Worm (Caenorhabditis elegans): Measurements from ENCODE around the gene srt-31.

DNA sequence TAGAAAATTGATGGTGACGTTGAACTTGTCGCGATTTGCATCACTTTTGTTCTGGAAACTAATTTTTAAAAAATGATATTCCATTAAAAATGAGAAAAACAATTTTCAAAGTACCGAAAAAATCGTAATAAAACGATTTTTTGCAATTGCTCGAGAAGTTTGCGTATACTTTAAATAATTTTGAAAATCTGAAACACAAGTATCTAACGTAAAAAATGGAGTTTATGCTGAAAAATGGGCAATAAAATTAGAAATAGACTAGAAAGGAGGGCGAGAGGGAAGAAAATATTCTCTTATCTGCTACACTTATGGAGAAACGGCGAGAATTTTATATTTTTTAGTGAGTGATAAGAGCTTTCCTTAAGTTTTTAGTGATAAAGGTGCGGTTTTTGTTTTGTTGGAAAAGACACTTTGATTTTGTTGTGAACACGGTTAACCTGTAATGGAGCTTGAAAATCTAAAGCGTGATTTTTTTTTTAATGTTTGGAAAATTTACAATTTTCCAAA, 10.7 kb downstream of the srt-31 start, which contains the start of gene nhr-130:
- TF ChIP-seq flt-1 (GFP tag; IDR thresholded peaks at IDR 0.05) = no peak
- no peak for TF ChIP-seq ztf-29 (GFP tag; IDR thresholded peaks at IDR 0.05)
- no peak for TF ChIP-seq ztf-23 (GFP tag; IDR thresholded peaks at IDR 0.05)
- no peak for TF ChIP-seq ref-1 (GFP tag; conservative IDR thresholded peaks at IDR 0.05)
